Worm (Caenorhabditis elegans) whole organism, L3 larva: ENCODE data around the gene jac-1.

Experiments used
- R02D3.7 ChIP-seq: fragments of 150-350 bp; optimal IDR thresholded peaks from 2 replicates; lab custom pipeline; 2014; ENCODE audit warnings: missing biosample characterization, missing genetic modification characterization
- ZK546.5 ChIP-seq: sonication (generic microtip); optimal IDR thresholded peaks from 2 replicates; lab custom pipeline; 2017; ENCODE audit warnings: missing biosample characterization, missing genetic modification characterization
- ceh-16 ChIP-seq: sonication (generic microtip); optimal IDR thresholded peaks from 2 replicates; lab custom pipeline; 2017; ENCODE audit warnings: missing biosample characterization, missing genetic modification characterization
- daf-12 ChIP-seq: fragments of 150-350 bp; optimal IDR thresholded peaks from 2 replicates; lab custom pipeline; 2014; ENCODE audit warnings: missing biosample characterization, missing genetic modification reagents, missing genetic modification characterization
- egl-27 ChIP-seq: sonication (generic microtip); optimal IDR thresholded peaks from 4 replicates; lab custom pipeline; 2017; ENCODE audit warnings: missing biosample characterization, missing genetic modification reagents, missing genetic modification characterization
- egl-5 ChIP-seq: fragments of 150-350 bp; optimal IDR thresholded peaks from 2 replicates; lab custom pipeline; 2017; ENCODE audit warnings: missing biosample characterization, missing genetic modification reagents, missing genetic modification characterization, inconsistent platforms
- elt-2 ChIP-seq: sonication (generic microtip); optimal IDR thresholded peaks from 2 replicates; lab custom pipeline; 2016; ENCODE audit warnings: missing genetic modification reagents, mild to moderate bottlenecking, missing genetic modification characterization, missing compliant biosample characterization
- elt-3 ChIP-seq, 3 experiments: fragments of 150-350 bp in 1 of 3; sonication (generic microtip) in 2 of 3; optimal IDR thresholded peaks; 2 replicates in 2 of 3; 4 replicates in 1 of 3; lab custom pipeline; 2014 to 2017; ENCODE audit warnings: missing biosample characterization in 3 of 3, missing genetic modification characterization in 3 of 3
- eor-1 ChIP-seq, 2 experiments: fragments of 150-350 bp; optimal IDR thresholded peaks; 2 replicates each; lab custom pipeline; 2014 to 2018; ENCODE audit warnings: missing biosample characterization in 2 of 2, missing genetic modification characterization in 2 of 2
- fkh-2 ChIP-seq: fragments of 150-350 bp; optimal IDR thresholded peaks from 2 replicates; lab custom pipeline; 2014; ENCODE audit warnings: missing biosample characterization, missing genetic modification reagents, missing genetic modification characterization
- hmg-11 ChIP-seq: sonication (generic microtip); optimal IDR thresholded peaks from 2 replicates; lab custom pipeline; 2016; ENCODE audit warnings: missing genetic modification characterization, missing compliant biosample characterization
- jun-1 ChIP-seq: fragments of 150-350 bp; optimal IDR thresholded peaks from 2 replicates; lab custom pipeline; 2014; ENCODE audit warnings: missing biosample characterization, missing genetic modification reagents, missing genetic modification characterization
- lin-39 ChIP-seq: fragments of 150-350 bp; optimal IDR thresholded peaks from 2 replicates; lab custom pipeline; 2018; ENCODE audit warnings: missing biosample characterization, missing genetic modification reagents, missing genetic modification characterization
- lsy-12 ChIP-seq: sonication (generic microtip); optimal IDR thresholded peaks from 2 replicates; lab custom pipeline; 2016; ENCODE audit warnings: mild to moderate bottlenecking, missing genetic modification characterization, missing compliant biosample characterization
- nfya-1 ChIP-seq: sonication (generic microtip); optimal IDR thresholded peaks from 2 replicates; lab custom pipeline; 2017; ENCODE audit warnings: missing genetic modification characterization, mild to moderate bottlenecking, missing compliant biosample characterization, antibody characterized with exemption, moderate library complexity; ENCODE audit not compliant: insufficient read depth
- nhr-11 ChIP-seq: fragments of 150-350 bp; optimal IDR thresholded peaks from 2 replicates; lab custom pipeline; 2014; ENCODE audit warnings: missing biosample characterization, missing genetic modification characterization
- nhr-23 ChIP-seq: fragments of 150-350 bp; optimal IDR thresholded peaks from 2 replicates; lab custom pipeline; 2014; ENCODE audit warnings: missing biosample characterization, missing genetic modification reagents, missing genetic modification characterization
- nhr-237 ChIP-seq: fragments of 150-350 bp; optimal IDR thresholded peaks from 2 replicates; lab custom pipeline; 2014; ENCODE audit warnings: missing biosample characterization, missing genetic modification characterization
- nhr-25 ChIP-seq: sonication (generic microtip); optimal IDR thresholded peaks from 2 replicates; lab custom pipeline; 2017; ENCODE audit warnings: missing biosample characterization, missing genetic modification characterization
- nhr-28 ChIP-seq: fragments of 150-350 bp; optimal IDR thresholded peaks from 2 replicates; lab custom pipeline; 2014; ENCODE audit warnings: missing biosample characterization, missing genetic modification characterization
- nhr-67 ChIP-seq: fragments of 150-350 bp; optimal IDR thresholded peaks from 2 replicates; lab custom pipeline; 2014; ENCODE audit warnings: missing biosample characterization, missing genetic modification characterization
- nhr-76 ChIP-seq: fragments of 150-350 bp; sonication (generic microtip); optimal IDR thresholded peaks from 5 replicates; lab custom pipeline; 2014; ENCODE audit warnings: missing biosample characterization, missing genetic modification characterization
- pha-4 ChIP-seq: fragments of 150-350 bp; optimal IDR thresholded peaks from 2 replicates; lab custom pipeline; 2014; ENCODE audit warnings: missing biosample characterization, missing genetic modification reagents, missing genetic modification characterization
- sea-2 ChIP-seq: fragments of 150-350 bp; sonication (generic microtip); optimal IDR thresholded peaks from 4 replicates; lab custom pipeline; 2014; ENCODE audit warnings: missing biosample characterization, missing genetic modification reagents, missing genetic modification characterization
- skn-1 ChIP-seq: fragments of 150-350 bp; optimal IDR thresholded peaks from 2 replicates; lab custom pipeline; 2014; ENCODE audit warnings: missing biosample characterization, missing genetic modification characterization
- snpc-4 ChIP-seq: fragments of 150-350 bp; optimal IDR thresholded peaks from 2 replicates; lab custom pipeline; 2014; ENCODE audit warnings: missing biosample characterization, missing genetic modification characterization
- unc-39 ChIP-seq: sonication (generic microtip); optimal IDR thresholded peaks from 4 replicates; lab custom pipeline; 2017; ENCODE audit warnings: missing biosample characterization, missing genetic modification characterization
- zag-1 ChIP-seq: fragments of 150-350 bp; optimal IDR thresholded peaks from 2 replicates; lab custom pipeline; 2014; ENCODE audit warnings: missing biosample characterization, missing genetic modification characterization
- ztf-11 ChIP-seq: fragments of 150-350 bp; optimal IDR thresholded peaks from 2 replicates; lab custom pipeline; 2014; ENCODE audit warnings: missing biosample characterization, missing genetic modification characterization
- ztf-4 ChIP-seq: fragments of 150-350 bp; optimal IDR thresholded peaks from 2 replicates; lab custom pipeline; 2014; ENCODE audit warnings: missing biosample characterization, missing genetic modification characterization

The jac-1 gene

ce11 chrIV:16034346-16034745 lies 7.7 kb upstream of the jac-1 start:
- TF ChIP-seq nfya-1 (peak; percentile 67), sea-2 (GFP tag; lab: Kevin White, UChicago) (no peak), eor-1 (tag; optimal IDR thresholded peaks at IDR 0.05; lab: Kevin White, UChicago) (no peak), elt-2 (tag; lab: Kevin White, UChicago) (no peak), nhr-237 (tag; lab: Kevin White, UChicago) (no peak), fkh-2 (tag; lab: Kevin White, UChicago) (no peak)

DNA sequence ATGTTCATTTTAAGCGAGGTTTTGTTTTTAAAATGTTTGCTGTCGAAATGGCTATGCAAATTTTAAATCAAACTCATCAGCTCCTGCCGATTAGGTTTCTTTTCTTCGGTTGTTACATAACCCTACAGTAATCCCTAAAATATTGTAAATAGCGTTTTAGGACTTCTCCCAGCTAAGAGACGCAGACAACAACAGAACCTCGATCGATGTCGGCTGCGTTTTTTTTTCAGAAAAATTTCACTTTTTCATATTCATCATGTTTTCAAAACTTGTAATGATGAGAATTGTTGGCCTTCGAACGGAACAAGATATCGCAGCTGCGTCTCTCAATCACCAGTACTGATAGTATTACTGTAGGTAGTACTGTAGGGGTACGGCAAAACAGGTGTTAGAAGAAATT lies 1.8 kb upstream of the jac-1 start:
- TF ChIP-seq nhr-11 (tag; lab: Kevin White, UChicago) (no peak), snpc-4 (tag; lab: Kevin White, UChicago) (peak; percentile 76)

ce11 chrIV:16024165-16024564 lies 2.5 kb downstream of the jac-1 start:
- TF ChIP-seq skn-1 (tag; lab: Kevin White, UChicago) (no peak), snpc-4 (tag; lab: Kevin White, UChicago) (peak; percentile 25), nfya-1 (peak; percentile 33), nhr-23 (tag; lab: Kevin White, UChicago) (peak; percentile 45), pha-4 (tag; lab: Kevin White, UChicago) (peak; percentile 70), nhr-28 (tag; lab: Kevin White, UChicago) (no peak), egl-27 (tag; lab: Kevin White, UChicago) (peak; percentile 31), zag-1 (tag; lab: Kevin White, UChicago) (no peak), nhr-25 (tag; lab: Kevin White, UChicago) (peak; percentile 76), eor-1 (tag; optimal IDR thresholded peaks at IDR 0.05; lab: Kevin White, UChicago) (no peak), R02D3.7 (tag; lab: Kevin White, UChicago) (no peak), hmg-11 (tag; lab: Kevin White, UChicago) (peak; percentile 68)

ce11 chrIV:16022438-16022837 lies 4.2 kb downstream of the jac-1 start:
- TF ChIP-seq pha-4 (tag; lab: Kevin White, UChicago) (peak; percentile 75), jun-1 (tag; lab: Kevin White, UChicago) (no peak), hmg-11 (tag; lab: Kevin White, UChicago) (peak; percentile 25)

- TF ChIP-seq elt-3 (tag; optimal IDR thresholded peaks at IDR 0.05; lab: Kevin White, UChicago) (peak in 1 of 3 experiments; percentile 70), ztf-11 (tag; lab: Kevin White, UChicago) (no peak), nhr-23 (tag; lab: Kevin White, UChicago) (peak; percentile 24), ZK546.5 (tag; lab: Kevin White, UChicago) (no peak)
These were observed 10.9 kb downstream of the jac-1 start for ce11 chrIV:16015729-16016128.

- TF ChIP-seq nhr-67 (tag; lab: Kevin White, UChicago) = no peak
- no peak for TF ChIP-seq elt-3 (tag; optimal IDR thresholded peaks at IDR 0.05; lab: Kevin White, UChicago)
These were observed 20.4 kb downstream of the jac-1 start for ce11 chrIV:16006267-16006666.

DNA sequence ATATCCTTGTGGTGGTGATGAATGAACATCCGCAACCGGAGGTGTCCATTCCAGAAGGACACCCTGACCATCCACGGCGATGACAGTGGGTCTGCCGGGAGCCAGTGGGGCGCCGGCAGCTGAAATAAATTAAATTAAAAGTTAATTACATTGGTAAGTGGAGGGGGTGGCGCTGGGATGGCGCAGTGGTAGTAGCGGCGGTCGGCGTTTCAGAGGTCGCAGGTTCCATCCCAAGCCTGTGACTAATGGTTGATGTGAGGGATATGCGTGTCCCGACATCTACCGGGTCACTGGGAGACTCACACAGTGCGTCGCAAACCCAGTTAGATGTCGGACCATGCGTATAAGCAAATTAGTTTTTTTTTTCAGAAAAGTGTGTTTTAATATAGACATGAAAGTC lies 21.2 kb downstream of the jac-1 start:
- TF ChIP-seq pha-4 (tag; lab: Kevin White, UChicago) (no peak), nhr-28 (tag; lab: Kevin White, UChicago) (no peak), egl-5 (tag; lab: Kevin White, UChicago) (no peak), nhr-76 (tag; lab: Kevin White, UChicago) (no peak), fkh-2 (tag; lab: Kevin White, UChicago) (no peak), unc-39 (tag; lab: Kevin White, UChicago) (no peak), nfya-1 (no peak), ztf-4 (tag; lab: Kevin White, UChicago) (no peak), eor-1 (tag; optimal IDR thresholded peaks at IDR 0.05; lab: Kevin White, UChicago) (no peak)

DNA sequence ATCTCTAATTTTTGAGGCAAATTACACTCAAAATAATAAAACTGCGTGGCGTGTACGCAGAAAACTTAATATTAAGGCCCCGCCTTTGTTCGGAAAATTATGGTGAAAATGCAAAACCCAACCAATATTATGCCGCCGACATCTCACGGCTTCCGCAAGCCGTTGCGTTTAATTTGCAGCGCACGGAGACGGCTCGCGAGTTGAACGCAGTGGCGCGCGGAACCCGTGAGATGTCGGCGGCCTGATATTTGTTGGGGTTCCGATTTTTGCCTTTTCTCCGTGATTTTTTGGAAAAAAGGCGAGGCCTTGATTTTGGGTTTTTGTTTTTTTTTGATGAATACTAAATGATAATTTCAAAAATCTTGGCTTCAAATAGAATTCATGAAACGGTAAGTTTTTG lies 25.6 kb downstream of the jac-1 start:
- TF ChIP-seq ceh-16 (tag; lab: Kevin White, UChicago) = no peak
- TF ChIP-seq lin-39 (tag; lab: Kevin White, UChicago) = no peak
- no peak for TF ChIP-seq daf-12 (tag; lab: Kevin White, UChicago)
- no peak for TF ChIP-seq ztf-11 (tag; lab: Kevin White, UChicago)
- no peak for TF ChIP-seq lsy-12 (tag; lab: Kevin White, UChicago)
- no peak for TF ChIP-seq snpc-4 (tag; lab: Kevin White, UChicago)
- no peak for TF ChIP-seq jun-1 (tag; lab: Kevin White, UChicago)
